Fruit fly (Drosophila melanogaster) whole organism, embryonic: Measurements from ENCODE around the gene IscU.
A peak's percentile ranks its signal among the peaks of the same experiment; 100 is the strongest.

Experiments used
- Adf1 ChIP-seq: fragments of 200-800 bp; sonication (Bioruptor generic); IDR thresholded peaks from 2 replicates; pipeline ENCODE4 v1.3.6; 2022; ENCODE audit warnings: missing biosample characterization, missing genetic modification characterization
- Antp ChIP-seq: fragments of 200-800 bp; sonication (Bioruptor generic); optimal IDR thresholded peaks from 3 replicates; lab custom pipeline; 2016; ENCODE audit warnings: missing biosample characterization, missing genetic modification characterization
- CG10431 ChIP-seq: fragments of 200-800 bp; sonication (Bioruptor generic); optimal IDR thresholded peaks from 3 replicates; lab custom pipeline; 2018; ENCODE audit warnings: missing biosample characterization, mild to moderate bottlenecking, missing genetic modification characterization
- CG10462 ChIP-seq: fragments of 200-800 bp; sonication (Bioruptor generic); optimal IDR thresholded peaks from 2 replicates; lab custom pipeline; 2016; ENCODE audit warnings: missing biosample characterization, missing genetic modification characterization
- CG10565 ChIP-seq: fragments of 200-800 bp; sonication (Bioruptor generic); optimal IDR thresholded peaks from 3 replicates; lab custom pipeline; 2016; ENCODE audit warnings: missing biosample characterization, mild to moderate bottlenecking, missing genetic modification characterization
- CG11560 ChIP-seq: fragments of 200-800 bp; sonication (Bioruptor generic); IDR thresholded peaks from 3 replicates; pipeline ENCODE4 v1.3.6; 2022; ENCODE audit warnings: missing biosample characterization, missing genetic modification characterization
- CG1233 ChIP-seq: fragments of 200-800 bp; sonication (Bioruptor generic); optimal IDR thresholded peaks from 4 replicates; lab custom pipeline; 2018; ENCODE audit warnings: missing biosample characterization, mild to moderate bottlenecking, missing genetic modification characterization
- CG13424 ChIP-seq: fragments of 200-800 bp; sonication (Bioruptor generic); optimal IDR thresholded peaks from 2 replicates; lab custom pipeline; 2019; ENCODE audit warnings: missing biosample characterization, mild to moderate bottlenecking, missing genetic modification characterization, moderate library complexity
- CG1647 ChIP-seq: fragments of 200-800 bp; sonication (Bioruptor generic); optimal IDR thresholded peaks from 3 replicates; lab custom pipeline; 2016; ENCODE audit warnings: missing biosample characterization, missing genetic modification characterization
- CG16815 ChIP-seq: fragments of 200-800 bp; sonication (Bioruptor generic); optimal IDR thresholded peaks from 3 replicates; lab custom pipeline; 2017; ENCODE audit warnings: missing biosample characterization, mild to moderate bottlenecking, missing genetic modification characterization
- CG17186 ChIP-seq: fragments of 200-800 bp; sonication (Bioruptor generic); optimal IDR thresholded peaks from 3 replicates; lab custom pipeline; 2017; ENCODE audit warnings: missing biosample characterization, missing genetic modification reagents, missing genetic modification characterization
- CG17912 ChIP-seq: fragments of 200-800 bp; sonication (Bioruptor generic); optimal IDR thresholded peaks from 2 replicates; lab custom pipeline; 2018; ENCODE audit warnings: missing biosample characterization, mild to moderate bottlenecking, missing genetic modification characterization
- CG18011 ChIP-seq: fragments of 200-800 bp; sonication (Bioruptor generic); optimal IDR thresholded peaks from 2 replicates; lab custom pipeline; 2017; ENCODE audit warnings: missing biosample characterization, missing genetic modification characterization, mild to moderate bottlenecking, moderate library complexity, missing genotype
- CG18599 ChIP-seq: fragments of 200-800 bp; sonication (Bioruptor generic); optimal IDR thresholded peaks from 3 replicates; lab custom pipeline; 2017; ENCODE audit warnings: missing biosample characterization, missing genetic modification characterization, mild to moderate bottlenecking, moderate library complexity, missing genetic modification reagents
- CG30403 ChIP-seq: fragments of 200-800 bp; sonication (Bioruptor generic); optimal IDR thresholded peaks from 3 replicates; lab custom pipeline; 2016; ENCODE audit warnings: missing biosample characterization, missing genetic modification characterization
- CG3163 ChIP-seq: fragments of 200-800 bp; sonication (Bioruptor generic); optimal IDR thresholded peaks from 3 replicates; lab custom pipeline; 2016; ENCODE audit warnings: missing biosample characterization, missing genetic modification characterization
- CG32767 ChIP-seq: fragments of 200-800 bp; sonication (Bioruptor generic); IDR thresholded peaks from 2 replicates; pipeline ENCODE4 v1.3.6; 2022; ENCODE audit warnings: missing biosample characterization, missing genetic modification characterization
- CG4617 ChIP-seq: fragments of 200-800 bp; sonication (Bioruptor generic); optimal IDR thresholded peaks from 3 replicates; lab custom pipeline; 2016; ENCODE audit warnings: missing biosample characterization, missing genetic modification characterization, borderline replicate concordance
- CG5245 ChIP-seq: fragments of 200-800 bp; sonication (Bioruptor generic); optimal IDR thresholded peaks from 3 replicates; lab custom pipeline; 2016; ENCODE audit warnings: missing biosample characterization, missing genetic modification characterization
- CG6272 ChIP-seq: fragments of 200-800 bp; sonication (Bioruptor generic); IDR thresholded peaks from 2 replicates; pipeline ENCODE4 v1.3.6; 2022; ENCODE audit warnings: missing biosample characterization, missing genetic modification characterization
- CG6813 ChIP-seq: fragments of 200-800 bp; sonication (Bioruptor generic); optimal IDR thresholded peaks from 2 replicates; lab custom pipeline; 2017; ENCODE audit warnings: missing biosample characterization, missing genetic modification characterization, mild to moderate bottlenecking, moderate library complexity, missing genetic modification reagents
- CG7271 ChIP-seq: fragments of 200-800 bp; sonication (Bioruptor generic); optimal IDR thresholded peaks from 2 replicates; lab custom pipeline; 2018; ENCODE audit warnings: missing biosample characterization, mild to moderate bottlenecking, missing genetic modification characterization, moderate library complexity
- CG7556 ChIP-seq: fragments of 200-800 bp; sonication (Bioruptor generic); optimal IDR thresholded peaks from 2 replicates; lab custom pipeline; 2017; ENCODE audit warnings: missing biosample characterization, mild to moderate bottlenecking, missing genetic modification characterization
- CG8089 ChIP-seq: fragments of 200-800 bp; sonication (Bioruptor generic); optimal IDR thresholded peaks from 3 replicates; lab custom pipeline; 2016; ENCODE audit warnings: missing biosample characterization, missing genetic modification characterization
- HHEX ChIP-seq: fragments of 200-800 bp; sonication (Bioruptor generic); optimal IDR thresholded peaks from 3 replicates; lab custom pipeline; 2017; ENCODE audit warnings: missing biosample characterization, mild to moderate bottlenecking, missing genetic modification characterization, missing genetic modification reagents
- Hmr ChIP-seq: fragments of 200-800 bp; sonication (Bioruptor generic); optimal IDR thresholded peaks from 3 replicates; lab custom pipeline; 2017; ENCODE audit warnings: mild to moderate bottlenecking, missing biosample characterization, missing genetic modification reagents, missing genetic modification characterization
- Hr78 ChIP-seq, 2 experiments: fragments of 200-800 bp in 1 of 2; fragments of >200 bp in 1 of 2; sonication (Bioruptor generic) in 1 of 2; optimal IDR thresholded peaks; 2 replicates each; lab custom pipeline; 2017 to 2019; ENCODE audit warnings: missing biosample characterization in 2 of 2, missing genetic modification characterization in 2 of 2, mild to moderate bottlenecking in 1 of 2, moderate library complexity in 1 of 2
- Lhr ChIP-seq: fragments of 200-800 bp; sonication (Bioruptor generic); optimal IDR thresholded peaks from 3 replicates; lab custom pipeline; 2017; ENCODE audit warnings: mild to moderate bottlenecking, missing biosample characterization, missing genetic modification reagents, missing genetic modification characterization
- MTF-1 ChIP-seq: fragments of 200-800 bp; sonication (Bioruptor generic); optimal IDR thresholded peaks from 2 replicates; lab custom pipeline; 2018; ENCODE audit warnings: missing biosample characterization, mild to moderate bottlenecking, missing genetic modification characterization, borderline replicate concordance
- NC2β ChIP-seq: fragments of 200-800 bp; sonication (Bioruptor generic); optimal IDR thresholded peaks from 2 replicates; lab custom pipeline; 2016; ENCODE audit warnings: missing biosample characterization, missing genetic modification characterization
- Vsx1 ChIP-seq: fragments of 200-800 bp; sonication (Bioruptor generic); optimal IDR thresholded peaks from 2 replicates; lab custom pipeline; 2017; ENCODE audit warnings: missing biosample characterization, mild to moderate bottlenecking, missing genetic modification characterization, missing genetic modification reagents
- bcd ChIP-seq: fragments of 200-800 bp; sonication (Bioruptor generic); optimal IDR thresholded peaks from 2 replicates; lab custom pipeline; 2017; ENCODE audit warnings: missing biosample characterization, mild to moderate bottlenecking, missing genetic modification characterization
- ewg ChIP-seq: fragments of 200-800 bp; sonication (Bioruptor generic); optimal IDR thresholded peaks from 3 replicates; lab custom pipeline; 2017; ENCODE audit warnings: mild to moderate bottlenecking, missing biosample characterization, missing genetic modification reagents, missing genetic modification characterization
- fd102C ChIP-seq: fragments of 200-800 bp; sonication (Bioruptor generic); optimal IDR thresholded peaks from 2 replicates; lab custom pipeline; 2018; ENCODE audit warnings: missing biosample characterization, mild to moderate bottlenecking, missing genetic modification characterization, moderate library complexity
- gce ChIP-seq: fragments of 200-800 bp; sonication (Bioruptor generic); IDR thresholded peaks from 3 replicates; pipeline ENCODE4 v1.3.6; 2022; ENCODE audit warnings: missing biosample characterization, missing genetic modification characterization
- gfzf ChIP-seq: fragments of 200-800 bp; sonication (Bioruptor generic); optimal IDR thresholded peaks from 2 replicates; lab custom pipeline; 2016; ENCODE audit warnings: missing biosample characterization, mild to moderate bottlenecking, missing genetic modification characterization, moderate library complexity
- hb ChIP-seq: fragments of 200-800 bp; sonication (Bioruptor generic); IDR thresholded peaks from 3 replicates; pipeline ENCODE4 v1.3.6; 2022; ENCODE audit warnings: missing biosample characterization, missing genetic modification characterization; ENCODE audit not compliant: partially characterized antibody
- hkb ChIP-seq, 2 experiments: fragments of 200-800 bp in 1 of 2; fragments of >200 bp in 1 of 2; sonication (Bioruptor generic) in 1 of 2; IDR thresholded peaks in 1 of 2; optimal IDR thresholded peaks in 1 of 2; 2 replicates each; pipeline versions ENCODE4 v1.3.6 to Lab custom; 2017 to 2022; ENCODE audit warnings: missing biosample characterization in 1 of 2, missing genetic modification characterization in 1 of 2
- lbe ChIP-seq: fragments of 200-800 bp; sonication (Bioruptor generic); optimal IDR thresholded peaks from 2 replicates; lab custom pipeline; 2016; ENCODE audit warnings: missing biosample characterization, mild to moderate bottlenecking, missing genetic modification characterization
- lilli ChIP-seq: fragments of 200-800 bp; sonication (Bioruptor generic); optimal IDR thresholded peaks from 3 replicates; lab custom pipeline; 2016; ENCODE audit warnings: missing biosample characterization, missing genetic modification characterization
- nom ChIP-seq: fragments of 200-800 bp; sonication (Bioruptor generic); optimal IDR thresholded peaks from 2 replicates; lab custom pipeline; 2017; ENCODE audit warnings: missing biosample characterization, missing genetic modification characterization, mild to moderate bottlenecking, moderate library complexity, missing genetic modification reagents
- onecut ChIP-seq: fragments of 200-800 bp; sonication (Bioruptor generic); IDR thresholded peaks from 2 replicates; pipeline ENCODE4 v1.3.6; 2022; ENCODE audit warnings: missing biosample characterization, missing genetic modification characterization
- otp ChIP-seq: fragments of 200-800 bp; sonication (Bioruptor generic); IDR thresholded peaks from 3 replicates; pipeline ENCODE4, ENCODE4 v1.3.6; 2022; ENCODE audit warnings: missing biosample characterization, missing genetic modification characterization
- prd ChIP-seq, 3 experiments: fragments of >200 bp in 2 of 3; fragments of 200-800 bp in 1 of 3; sonication (Bioruptor generic) in 1 of 3; optimal IDR thresholded peaks in 2 of 3; IDR thresholded peaks in 1 of 3; 2 replicates in 2 of 3; 3 replicates in 1 of 3; pipeline versions ENCODE4 v1.3.6 to Lab custom; 2017 to 2022; ENCODE audit warnings: missing biosample characterization in 1 of 3, missing genetic modification characterization in 1 of 3
- slbo ChIP-seq: fragments of 200-800 bp; sonication (Bioruptor generic); IDR thresholded peaks from 2 replicates; pipeline ENCODE4 v1.3.6; 2022; ENCODE audit warnings: missing biosample characterization, missing genetic modification characterization
- so ChIP-seq: fragments of 200-800 bp; sonication (Bioruptor generic); IDR thresholded peaks from 3 replicates; pipeline ENCODE4 v1.3.6; 2022; ENCODE audit warnings: missing biosample characterization, missing genetic modification characterization
- unc-4 ChIP-seq: fragments of 200-800 bp; sonication (Bioruptor generic); IDR thresholded peaks from 2 replicates; pipeline ENCODE4 v1.3.6; 2022; ENCODE audit warnings: missing biosample characterization, missing genetic modification characterization; ENCODE audit not compliant: partially characterized antibody

The IscU gene

DNA sequence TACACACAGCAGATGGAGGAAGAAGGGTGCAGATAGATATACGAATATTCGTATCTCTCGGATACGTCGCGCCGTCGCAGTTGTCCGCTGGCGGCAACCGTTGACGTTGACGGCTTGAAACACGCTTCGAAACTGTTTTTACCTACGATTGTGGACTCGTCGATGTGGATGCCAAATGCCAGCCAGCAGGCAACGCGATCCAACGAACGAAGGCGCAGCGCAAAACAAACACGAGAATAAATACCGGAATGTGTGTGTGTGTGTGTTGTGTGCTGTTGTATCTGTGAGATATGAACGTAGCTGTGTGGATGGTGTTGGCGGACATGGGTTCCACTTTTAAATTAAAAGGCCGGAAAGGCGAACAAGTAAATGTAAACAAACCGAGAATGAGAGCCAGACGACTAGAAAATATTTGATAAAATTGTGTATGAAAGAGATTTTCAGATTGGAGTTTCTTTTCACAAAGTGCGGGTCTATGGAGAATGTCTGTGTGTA, 22.2 kb upstream of the IscU start (continued):
- TF ChIP-seq bcd (peak; percentile 20), unc-4 (GFP tag; lab: Robert Waterston, UW) (peak; percentile 42; the same call in 1 of the 2 replicates), hkb (optimal IDR thresholded peaks at IDR 0.05; lab: Kevin White, UChicago) (no peak), hkb (GFP tag; IDR thresholded peaks at IDR 0.05; lab: Robert Waterston, UW) (peak; percentile 81), ewg (GFP tag; lab: Kevin White, UChicago) (peak; percentile 62), CG30403 (GFP tag; lab: Kevin White, UChicago) (no peak), gce (GFP tag; lab: Robert Waterston, UW) (peak; percentile 41; the same call in 2 of the 3 replicates), lbe (GFP tag; lab: Kevin White, UChicago) (peak; percentile 23), CG1233 (GFP tag; lab: Kevin White, UChicago) (peak; percentile 66), CG7271 (peak; percentile 63), hb (GFP tag; lab: Robert Waterston, UW) (no peak), CG16815 (GFP tag; lab: Kevin White, UChicago) (no peak), prd (optimal IDR thresholded peaks at IDR 0.05; lab: Kevin White, UChicago) (no peak), prd (GFP tag; IDR thresholded peaks at IDR 0.05; lab: Robert Waterston, UW) (peak; percentile 46; the same call in 2 of the 3 replicates), so (peak; percentile 73; the same call in 1 of the 3 replicates), slbo (GFP tag; lab: Robert Waterston, UW) (peak; percentile 46), Hr78 (GFP tag; optimal IDR thresholded peaks at IDR 0.05; lab: Kevin White, UChicago) (peak in 1 of 2 experiments; percentile 0), nom (GFP tag; lab: Kevin White, UChicago) (peak; percentile 75), MTF-1 (GFP tag; lab: Kevin White, UChicago) (peak; percentile 62), Hmr (peak; percentile 77), lilli (GFP tag; lab: Kevin White, UChicago) (peak; percentile 37), CG32767 (peak; percentile 40; the same call in 1 of the 2 replicates), CG10462 (no peak), Adf1 (GFP tag; lab: Robert Waterston, UW) (peak; percentile 66), CG4617 (no peak), CG18011 (GFP tag; lab: Kevin White, UChicago) (peak; percentile 53), fd102C (peak; percentile 36), CG18599 (peak; percentile 57), Antp (GFP tag; lab: Kevin White, UChicago) (peak; percentile 20), CG17912 (peak; percentile 76), CG8089 (GFP tag; lab: Kevin White, UChicago) (peak; percentile 5), onecut (peak; percentile 19), otp (GFP tag; lab: Robert Waterston, UW) (peak; percentile 87), CG3163 (GFP tag; lab: Kevin White, UChicago) (peak; percentile 52), CG10565 (GFP tag; lab: Kevin White, UChicago) (no peak), CG1647 (GFP tag; lab: Kevin White, UChicago) (peak; percentile 41), CG11560 (no peak), CG5245 (peak; percentile 24), Vsx1 (GFP tag; lab: Kevin White, UChicago) (peak; percentile 82), HHEX (GFP tag; lab: Kevin White, UChicago) (peak; percentile 73), CG13424 (tag; lab: Kevin White, UChicago) (peak; percentile 35), gfzf (GFP tag; lab: Kevin White, UChicago) (no peak), CG6813 (GFP tag; lab: Kevin White, UChicago) (peak; percentile 68), CG7556 (GFP tag; lab: Kevin White, UChicago) (peak; percentile 48), CG17186 (GFP tag; lab: Kevin White, UChicago) (peak; percentile 35), Lhr (no peak), CG10431 (peak; percentile 24), NC2β (peak; percentile 65), CG6272 (GFP tag; lab: Robert Waterston, UW) (no peak)
